Fruit fly (Drosophila melanogaster) S2 (cell line): Measurements from ENCODE around the gene Vha16-2.

ENCODE experiments used
- CG8478 ChIP-seq: fragments of >200 bp; optimal IDR thresholded peaks from 2 replicates; lab custom pipeline; 2018
- CTCF ChIP-seq, 2 experiments: fragments of >200 bp; optimal IDR thresholded peaks; 2 replicates each; lab custom pipeline; 2018

- TF ChIP-seq CG8478 (lab: Kevin White, UChicago): no peak
- TF ChIP-seq CTCF (optimal IDR thresholded peaks at IDR 0.05; lab: Kevin White, UChicago): no peak
Measured at dm6 chr3L:11483135-11483534, 8.4 kb downstream of the Vha16-2 start.
